Fruit fly (Drosophila melanogaster) whole organism, adult: ENCODE data around the gene Axn.

Source experiments
- CG12768 ChIP-seq: fragments of 200-800 bp; sonication (Bioruptor generic); optimal IDR thresholded peaks from 2 replicates; lab custom pipeline; 2017; ENCODE audit warnings: missing biosample characterization, missing genetic modification characterization, mild to moderate bottlenecking, moderate library complexity, missing genetic modification reagents
- CG5204 ChIP-seq: fragments of 200-800 bp; sonication (Bioruptor generic); optimal IDR thresholded peaks from 2 replicates; lab custom pipeline; 2016; ENCODE audit warnings: missing biosample characterization, missing genetic modification characterization
- CG7045 ChIP-seq: fragments of 200-800 bp; sonication (Bioruptor generic); optimal IDR thresholded peaks from 2 replicates; lab custom pipeline; 2017; ENCODE audit warnings: missing biosample characterization, mild to moderate bottlenecking, missing genetic modification characterization
- CG7101 ChIP-seq: fragments of 200-800 bp; sonication (Bioruptor generic); optimal IDR thresholded peaks from 2 replicates; lab custom pipeline; 2018; ENCODE audit warnings: missing biosample characterization, mild to moderate bottlenecking, missing genetic modification characterization, moderate library complexity
- Clk ChIP-seq: fragments of 200-800 bp; sonication (Bioruptor generic); optimal IDR thresholded peaks from 2 replicates; lab custom pipeline; 2017; ENCODE audit warnings: missing biosample characterization, missing genetic modification characterization
- Crg-1 ChIP-seq: fragments of 200-800 bp; sonication (Bioruptor generic); optimal IDR thresholded peaks from 2 replicates; lab custom pipeline; 2016; ENCODE audit warnings: missing biosample characterization, missing genetic modification characterization
- Mnt ChIP-seq: fragments of 200-800 bp; sonication (Bioruptor generic); optimal IDR thresholded peaks from 2 replicates; lab custom pipeline; 2016; ENCODE audit warnings: missing biosample characterization, mild to moderate bottlenecking, missing genetic modification characterization
- bab1 ChIP-seq: fragments of 200-800 bp; sonication (Bioruptor generic); optimal IDR thresholded peaks from 3 replicates; lab custom pipeline; 2019; ENCODE audit warnings: missing biosample characterization, mild to moderate bottlenecking, missing genetic modification characterization, moderate library complexity
- cic ChIP-seq: fragments of 200-800 bp; sonication (Bioruptor generic); optimal IDR thresholded peaks from 2 replicates; lab custom pipeline; 2017; ENCODE audit warnings: missing biosample characterization, mild to moderate bottlenecking, missing genetic modification characterization, moderate library complexity
- cnc ChIP-seq, 2 experiments: fragments of >200 bp; optimal IDR thresholded peaks; 2 replicates each; lab custom pipeline; 2017
- kay ChIP-seq: fragments of 200-800 bp; sonication (Bioruptor generic); peaks from one replicate; lab custom pipeline; 2016; ENCODE audit warnings: missing biosample characterization, missing genetic modification characterization, borderline replicate concordance
- pad ChIP-seq: fragments of 200-800 bp; sonication (Bioruptor generic); optimal IDR thresholded peaks from 3 replicates; lab custom pipeline; 2017; ENCODE audit warnings: missing biosample characterization, missing genetic modification characterization, mild to moderate bottlenecking, moderate library complexity, missing genetic modification reagents
- tj ChIP-seq: fragments of 200-800 bp; sonication (Bioruptor generic); optimal IDR thresholded peaks from 3 replicates; lab custom pipeline; 2017; ENCODE audit warnings: missing biosample characterization, mild to moderate bottlenecking, missing genetic modification characterization, moderate library complexity
- toe ChIP-seq: fragments of 200-800 bp; sonication (Bioruptor generic); optimal IDR thresholded peaks from 2 replicates; lab custom pipeline; 2016; ENCODE audit warnings: missing biosample characterization, missing genetic modification characterization

dm6 chr3R:30061980-30062379 is 39.3 kb downstream of the Axn start:
- TF ChIP-seq Crg-1 (GFP tag; lab: Kevin White, UChicago) (no peak), CG7101 (tag; lab: Kevin White, UChicago) (no peak), CG5204 (GFP tag; lab: Kevin White, UChicago) (no peak), CG12768 (GFP tag; lab: Kevin White, UChicago) (no peak), toe (no peak), kay (GFP tag; lab: Kevin White, UChicago) (peak; percentile 48), bab1 (GFP tag; lab: Kevin White, UChicago) (no peak), pad (GFP tag; lab: Kevin White, UChicago) (no peak), cnc (optimal IDR thresholded peaks at IDR 0.05; lab: Kevin White, UChicago) (no peak), CG7045 (GFP tag; lab: Kevin White, UChicago) (peak; percentile 30), cic (GFP tag; lab: Kevin White, UChicago) (peak; percentile 35), Mnt (GFP tag; lab: Kevin White, UChicago) (no peak), tj (no peak), Clk (GFP tag; lab: Kevin White, UChicago) (no peak)
